Fruit fly (Drosophila melanogaster) whole organism, embryonic: ENCODE results near the gene Srrm234.

Experiments
- Abd-B ChIP-seq: fragments of 200-800 bp; sonication (Bioruptor generic); optimal IDR thresholded peaks from 2 replicates; lab custom pipeline; 2018; ENCODE audit warnings: missing biosample characterization, mild to moderate bottlenecking, missing genetic modification characterization, moderate library complexity
- Antp ChIP-seq: fragments of 200-800 bp; sonication (Bioruptor generic); optimal IDR thresholded peaks from 3 replicates; lab custom pipeline; 2016; ENCODE audit warnings: missing biosample characterization, missing genetic modification characterization
- CG1024 ChIP-seq: fragments of 200-800 bp; sonication (Bioruptor generic); IDR thresholded peaks from 2 replicates; pipeline ENCODE4 v1.3.6; 2022; ENCODE audit warnings: missing biosample characterization, missing genetic modification characterization
- CG12104 ChIP-seq: fragments of 200-800 bp; sonication (Bioruptor generic); optimal IDR thresholded peaks from 3 replicates; lab custom pipeline; 2016; ENCODE audit warnings: missing biosample characterization, missing genetic modification characterization
- CG13894 ChIP-seq: fragments of 200-800 bp; sonication (Bioruptor generic); optimal IDR thresholded peaks from 3 replicates; lab custom pipeline; 2018; ENCODE audit warnings: missing biosample characterization, mild to moderate bottlenecking, missing genetic modification characterization, moderate library complexity
- CG16813 ChIP-seq: fragments of 200-800 bp; sonication (Bioruptor generic); IDR thresholded peaks from 3 replicates; pipeline ENCODE4 v1.3.6; 2022; ENCODE audit warnings: missing biosample characterization, missing genetic modification characterization; ENCODE audit not compliant: partially characterized antibody
- CG17186 ChIP-seq: fragments of 200-800 bp; sonication (Bioruptor generic); optimal IDR thresholded peaks from 3 replicates; lab custom pipeline; 2017; ENCODE audit warnings: missing biosample characterization, missing genetic modification reagents, missing genetic modification characterization
- CG17361 ChIP-seq: fragments of 200-800 bp; sonication (Bioruptor generic); IDR thresholded peaks from 3 replicates; pipeline ENCODE4 v1.3.6; 2022; ENCODE audit warnings: missing biosample characterization, missing genetic modification characterization
- CG17612 ChIP-seq: fragments of 200-800 bp; sonication (Bioruptor generic); IDR thresholded peaks from 2 replicates; pipeline ENCODE4 v1.3.6; 2022; ENCODE audit warnings: missing biosample characterization, missing genetic modification characterization
- CG18619 ChIP-seq: fragments of 200-800 bp; sonication (Bioruptor generic); optimal IDR thresholded peaks from 3 replicates; lab custom pipeline; 2017; ENCODE audit warnings: missing biosample characterization, mild to moderate bottlenecking, missing genetic modification characterization
- CG2875 ChIP-seq: fragments of 200-800 bp; sonication (Bioruptor generic); optimal IDR thresholded peaks from 2 replicates; lab custom pipeline; 2017; ENCODE audit warnings: missing biosample characterization, mild to moderate bottlenecking, missing genetic modification characterization, missing genetic modification reagents
- CG31224 ChIP-seq: fragments of 200-800 bp; sonication (Bioruptor generic); IDR thresholded peaks from 2 replicates; pipeline ENCODE4 v1.3.6; 2022; ENCODE audit warnings: missing biosample characterization, missing genetic modification characterization
- CG31441 ChIP-seq: fragments of 200-800 bp; sonication (Bioruptor generic); IDR thresholded peaks from 2 replicates; pipeline ENCODE4 v1.3.6; 2022; ENCODE audit warnings: missing biosample characterization, missing genetic modification characterization
- CG4424 ChIP-seq: fragments of 200-800 bp; sonication (Bioruptor generic); optimal IDR thresholded peaks from 3 replicates; lab custom pipeline; 2016; ENCODE audit warnings: missing biosample characterization, missing genetic modification characterization
- CG4707 ChIP-seq: fragments of 200-800 bp; sonication (Bioruptor generic); optimal IDR thresholded peaks from 2 replicates; lab custom pipeline; 2018; ENCODE audit warnings: missing biosample characterization, mild to moderate bottlenecking, missing genetic modification characterization, moderate library complexity
- CG6854 ChIP-seq: fragments of 200-800 bp; sonication (Bioruptor generic); optimal IDR thresholded peaks from 3 replicates; lab custom pipeline; 2017; ENCODE audit warnings: missing biosample characterization, mild to moderate bottlenecking, missing genetic modification characterization
- CG7786 ChIP-seq: fragments of 200-800 bp; sonication (Bioruptor generic); optimal IDR thresholded peaks from 2 replicates; lab custom pipeline; 2016; ENCODE audit warnings: missing biosample characterization, missing genetic modification characterization
- CG7839 ChIP-seq: fragments of 200-800 bp; sonication (Bioruptor generic); optimal IDR thresholded peaks from 3 replicates; lab custom pipeline; 2018; ENCODE audit warnings: missing biosample characterization, mild to moderate bottlenecking, missing genetic modification characterization, moderate library complexity
- CG7928 ChIP-seq: fragments of 200-800 bp; sonication (Bioruptor generic); optimal IDR thresholded peaks from 2 replicates; lab custom pipeline; 2017; ENCODE audit warnings: missing biosample characterization, mild to moderate bottlenecking, missing genetic modification characterization
- CG8478 ChIP-seq: fragments of >200 bp; optimal IDR thresholded peaks from 2 replicates; lab custom pipeline; 2018
- CG9797 ChIP-seq: fragments of 200-800 bp; sonication (Bioruptor generic); optimal IDR thresholded peaks from 3 replicates; lab custom pipeline; 2018; ENCODE audit warnings: missing biosample characterization, mild to moderate bottlenecking, missing genetic modification characterization
- D19B ChIP-seq: fragments of 200-800 bp; sonication (Bioruptor generic); optimal IDR thresholded peaks from 2 replicates; lab custom pipeline; 2017; ENCODE audit warnings: missing biosample characterization, mild to moderate bottlenecking, missing genetic modification characterization
- Dek ChIP-seq: fragments of 200-800 bp; sonication (Bioruptor generic); optimal IDR thresholded peaks from 3 replicates; lab custom pipeline; 2019; ENCODE audit warnings: missing biosample characterization, mild to moderate bottlenecking, missing genetic modification characterization, moderate library complexity
- Ets97D ChIP-seq: fragments of 200-800 bp; sonication (Bioruptor generic); optimal IDR thresholded peaks from 3 replicates; lab custom pipeline; 2016; ENCODE audit warnings: missing biosample characterization, missing genetic modification characterization
- Gug ChIP-seq: fragments of 200-800 bp; sonication (Bioruptor generic); IDR thresholded peaks from 4 replicates; pipeline ENCODE4 v1.3.6; 2022; ENCODE audit warnings: missing biosample characterization, missing genetic modification characterization
- Kr ChIP-seq: fragments of 200-800 bp; sonication (Bioruptor generic); optimal IDR thresholded peaks from 2 replicates; lab custom pipeline; 2017; ENCODE audit warnings: missing biosample characterization, mild to moderate bottlenecking, missing genetic modification characterization
- NC2β ChIP-seq: fragments of 200-800 bp; sonication (Bioruptor generic); optimal IDR thresholded peaks from 2 replicates; lab custom pipeline; 2016; ENCODE audit warnings: missing biosample characterization, missing genetic modification characterization
- NFAT ChIP-seq: fragments of 200-800 bp; sonication (Bioruptor generic); IDR thresholded peaks from 2 replicates; pipeline ENCODE4 v1.3.6; 2022; ENCODE audit warnings: missing biosample characterization, missing genetic modification characterization
- Rx ChIP-seq: fragments of 200-800 bp; sonication (Bioruptor generic); IDR thresholded peaks from 2 replicates; pipeline ENCODE4 v1.3.6; 2022; ENCODE audit warnings: missing biosample characterization, missing genetic modification characterization
- Side ChIP-seq: fragments of 200-800 bp; sonication (Bioruptor generic); optimal IDR thresholded peaks from 2 replicates; lab custom pipeline; 2016; ENCODE audit warnings: missing biosample characterization, missing genetic modification characterization
- aop ChIP-seq: fragments of 200-800 bp; sonication (Bioruptor generic); IDR thresholded peaks from 2 replicates; pipeline ENCODE4 v1.3.6; 2022; ENCODE audit warnings: missing biosample characterization, missing genetic modification characterization
- crc ChIP-seq: fragments of 200-800 bp; sonication (Bioruptor generic); optimal IDR thresholded peaks from 2 replicates; lab custom pipeline; 2016; ENCODE audit warnings: missing biosample characterization, missing genetic modification characterization
- fd64A ChIP-seq: fragments of 200-800 bp; sonication (Bioruptor generic); optimal IDR thresholded peaks from 3 replicates; lab custom pipeline; 2018; ENCODE audit warnings: missing biosample characterization, mild to moderate bottlenecking, missing genetic modification characterization
- lab ChIP-seq: fragments of 200-800 bp; sonication (Bioruptor generic); optimal IDR thresholded peaks from 3 replicates; lab custom pipeline; 2017; ENCODE audit warnings: missing biosample characterization, missing genetic modification characterization, mild to moderate bottlenecking, moderate library complexity, missing genetic modification reagents
- nerfin-1 ChIP-seq: fragments of 200-800 bp; sonication (Bioruptor generic); optimal IDR thresholded peaks from 3 replicates; lab custom pipeline; 2019; ENCODE audit warnings: missing biosample characterization, mild to moderate bottlenecking, missing genetic modification characterization, moderate library complexity
- pzg ChIP-seq: fragments of 200-800 bp; sonication (Bioruptor generic); optimal IDR thresholded peaks from 3 replicates; lab custom pipeline; 2018; ENCODE audit warnings: missing biosample characterization, mild to moderate bottlenecking, missing genetic modification characterization, moderate library complexity
- tin ChIP-seq: fragments of 200-800 bp; sonication (Bioruptor generic); optimal IDR thresholded peaks from 3 replicates; lab custom pipeline; 2016; ENCODE audit warnings: missing biosample characterization, missing genetic modification characterization
- tio ChIP-seq: fragments of 200-800 bp; sonication (Bioruptor generic); optimal IDR thresholded peaks from 2 replicates; lab custom pipeline; 2017; ENCODE audit warnings: missing biosample characterization, missing genetic modification characterization, inconsistent platforms
- toy ChIP-seq: fragments of 200-800 bp; sonication (Bioruptor generic); IDR thresholded peaks from 2 replicates; pipeline ENCODE4 v1.3.6; 2022; ENCODE audit warnings: missing biosample characterization, missing genetic modification characterization
- zen ChIP-seq: fragments of 200-800 bp; sonication (Bioruptor generic); optimal IDR thresholded peaks from 3 replicates; lab custom pipeline; 2018; ENCODE audit warnings: missing biosample characterization, mild to moderate bottlenecking, missing genetic modification characterization, moderate library complexity

Srrm234 gene

dm6 chr3L:1644920-1645567 lies 19.8 kb downstream of the Srrm234 start, which contains the start of the genes alphaCOP and CG13919 (continued):
- TF ChIP-seq CG4707 (GFP tag; lab: Kevin White, UChicago) (peak; percentile 92), CG12104 (GFP tag; lab: Kevin White, UChicago) (peak; percentile 95), nerfin-1 (peak; percentile 93), zen (peak; percentile 89), CG13894 (peak; percentile 91), tin (GFP tag; lab: Kevin White, UChicago) (peak; percentile 93), pzg (peak; percentile 55), Side (GFP tag; lab: Kevin White, UChicago) (peak; percentile 67), CG7839 (tag; lab: Kevin White, UChicago) (peak; percentile 99), Rx (GFP tag; lab: Robert Waterston, UW) (peak; percentile 92), Gug (GFP tag; lab: Robert Waterston, UW) (peak; percentile 90), CG31224 (peak; percentile 94), Antp (GFP tag; lab: Kevin White, UChicago) (peak; percentile 83), Ets97D (peak; percentile 90), CG8478 (lab: Kevin White, UChicago) (no peak), toy (GFP tag; lab: Robert Waterston, UW) (peak; percentile 92), crc (GFP tag; lab: Kevin White, UChicago) (peak; percentile 85), CG9797 (GFP tag; lab: Kevin White, UChicago) (peak; percentile 32), CG17612 (GFP tag; lab: Robert Waterston, UW) (peak; percentile 96), D19B (GFP tag; lab: Kevin White, UChicago) (peak; percentile 86), CG18619 (GFP tag; lab: Kevin White, UChicago) (peak; percentile 94), Kr (no peak), CG31441 (GFP tag; lab: Robert Waterston, UW) (peak; percentile 97), CG16813 (GFP tag; lab: Robert Waterston, UW) (0 out of 3 replicates have a peak, but pooled peaks have one; percentile 9), CG2875 (GFP tag; lab: Kevin White, UChicago) (peak; percentile 89), CG6854 (GFP tag; lab: Kevin White, UChicago) (peak; percentile 86), aop (GFP tag; lab: Robert Waterston, UW) (peak; percentile 80), CG17361 (peak; percentile 98), CG4424 (GFP tag; lab: Kevin White, UChicago) (peak; percentile 96), CG1024 (peak; percentile 77), tio (no peak), Dek (tag; lab: Kevin White, UChicago) (peak; percentile 96), CG17186 (GFP tag; lab: Kevin White, UChicago) (peak; percentile 76), CG7928 (GFP tag; lab: Kevin White, UChicago) (peak; percentile 64), NC2β (GFP tag; lab: Kevin White, UChicago) (peak; percentile 88), lab (GFP tag; lab: Kevin White, UChicago) (peak; percentile 95), CG7786 (GFP tag; lab: Kevin White, UChicago) (peak; percentile 87), NFAT (peak; percentile 96), fd64A (GFP tag; lab: Kevin White, UChicago) (peak; percentile 56), Abd-B (GFP tag; lab: Kevin White, UChicago) (peak; percentile 97)
- TF ChIP-seq, all 482 proteins: peak for 432
